Fruit fly (Drosophila melanogaster) whole organism, embryonic: Measurements from ENCODE around the gene CG9799.
A peak's percentile ranks its signal among the peaks of the same experiment; 100 is the strongest.

ENCODE experiments used
- Ada2b ChIP-seq: fragments of 200-800 bp; sonication (Bioruptor generic); IDR thresholded peaks from 2 replicates; pipeline ENCODE4 v1.3.6; 2022; ENCODE audit warnings: missing biosample characterization, missing genetic modification characterization
- Atf3 ChIP-seq: fragments of 200-800 bp; sonication (Bioruptor generic); optimal IDR thresholded peaks from 3 replicates; lab custom pipeline; 2016; ENCODE audit warnings: missing biosample characterization, missing genetic modification characterization
- BEAF-32 ChIP-seq: fragments of 200-800 bp; sonication (Bioruptor generic); optimal IDR thresholded peaks from 3 replicates; lab custom pipeline; 2017; ENCODE audit warnings: missing biosample characterization, missing genetic modification characterization, mild to moderate bottlenecking, moderate library complexity, missing genetic modification reagents
- CG10274 ChIP-seq: fragments of 200-800 bp; sonication (Bioruptor generic); optimal IDR thresholded peaks from 3 replicates; lab custom pipeline; 2017; ENCODE audit warnings: missing biosample characterization, mild to moderate bottlenecking, missing genetic modification characterization
- CG10366 ChIP-seq: fragments of 200-800 bp; sonication (Bioruptor generic); IDR thresholded peaks from 2 replicates; pipeline ENCODE4 v1.3.6; 2022; ENCODE audit warnings: missing biosample characterization, missing genetic modification characterization
- CG12104 ChIP-seq: fragments of 200-800 bp; sonication (Bioruptor generic); optimal IDR thresholded peaks from 3 replicates; lab custom pipeline; 2016; ENCODE audit warnings: missing biosample characterization, missing genetic modification characterization
- CG1233 ChIP-seq: fragments of 200-800 bp; sonication (Bioruptor generic); optimal IDR thresholded peaks from 4 replicates; lab custom pipeline; 2018; ENCODE audit warnings: missing biosample characterization, mild to moderate bottlenecking, missing genetic modification characterization
- CG13287 ChIP-seq: fragments of 200-800 bp; sonication (Bioruptor generic); IDR thresholded peaks from 2 replicates; pipeline ENCODE4 v1.3.6; 2022; ENCODE audit warnings: missing biosample characterization, missing genetic modification characterization; ENCODE audit not compliant: partially characterized antibody
- CG14965 ChIP-seq: fragments of 200-800 bp; sonication (Bioruptor generic); optimal IDR thresholded peaks from 2 replicates; lab custom pipeline; 2016; ENCODE audit warnings: missing biosample characterization, missing genetic modification characterization, borderline replicate concordance
- CG15269 ChIP-seq: fragments of 200-800 bp; sonication (Bioruptor generic); optimal IDR thresholded peaks from 2 replicates; lab custom pipeline; 2018; ENCODE audit warnings: missing biosample characterization, mild to moderate bottlenecking, missing genetic modification characterization, moderate library complexity
- CG15514 ChIP-seq: fragments of 200-800 bp; sonication (Bioruptor generic); optimal IDR thresholded peaks from 3 replicates; lab custom pipeline; 2017; ENCODE audit warnings: missing biosample characterization, missing genetic modification characterization, mild to moderate bottlenecking, moderate library complexity, missing genetic modification reagents
- CG17385 ChIP-seq: fragments of 200-800 bp; sonication (Bioruptor generic); optimal IDR thresholded peaks from 3 replicates; lab custom pipeline; 2018; ENCODE audit warnings: missing biosample characterization, mild to moderate bottlenecking, missing genetic modification characterization
- CG2875 ChIP-seq: fragments of 200-800 bp; sonication (Bioruptor generic); optimal IDR thresholded peaks from 2 replicates; lab custom pipeline; 2017; ENCODE audit warnings: missing biosample characterization, mild to moderate bottlenecking, missing genetic modification characterization, missing genetic modification reagents
- CG33557 ChIP-seq: fragments of 200-800 bp; sonication (Bioruptor generic); optimal IDR thresholded peaks from 2 replicates; lab custom pipeline; 2019; ENCODE audit warnings: missing biosample characterization, mild to moderate bottlenecking, missing genetic modification characterization, moderate library complexity
- CG3726 ChIP-seq: fragments of 200-800 bp; sonication (Bioruptor generic); IDR thresholded peaks from 3 replicates; pipeline ENCODE4, ENCODE4 v1.3.6; 2022; ENCODE audit warnings: missing biosample characterization, missing genetic modification characterization
- CG6654 ChIP-seq: fragments of 200-800 bp; sonication (Bioruptor generic); optimal IDR thresholded peaks from 2 replicates; lab custom pipeline; 2017; ENCODE audit warnings: missing biosample characterization, mild to moderate bottlenecking, missing genetic modification characterization
- CG6683 ChIP-seq: fragments of 200-800 bp; sonication (Bioruptor generic); optimal IDR thresholded peaks from 2 replicates; lab custom pipeline; 2017; ENCODE audit warnings: missing biosample characterization, mild to moderate bottlenecking, missing genetic modification characterization, missing genetic modification reagents
- CG6765 ChIP-seq: fragments of 200-800 bp; sonication (Bioruptor generic); optimal IDR thresholded peaks from 3 replicates; lab custom pipeline; 2017; ENCODE audit warnings: missing biosample characterization, mild to moderate bottlenecking, missing genetic modification characterization
- CG7556 ChIP-seq: fragments of 200-800 bp; sonication (Bioruptor generic); optimal IDR thresholded peaks from 2 replicates; lab custom pipeline; 2017; ENCODE audit warnings: missing biosample characterization, mild to moderate bottlenecking, missing genetic modification characterization
- CG8359 ChIP-seq: fragments of 200-800 bp; sonication (Bioruptor generic); optimal IDR thresholded peaks from 2 replicates; lab custom pipeline; 2017; ENCODE audit warnings: missing biosample characterization, mild to moderate bottlenecking, missing genetic modification characterization, borderline replicate concordance
- CHES-1-like ChIP-seq: fragments of 200-800 bp; sonication (Bioruptor generic); optimal IDR thresholded peaks from 2 replicates; lab custom pipeline; 2016; ENCODE audit warnings: missing biosample characterization, missing genetic modification characterization
- Dfd ChIP-seq, 2 experiments: fragments of >200 bp; optimal IDR thresholded peaks; 2 replicates each; lab custom pipeline; 2017; ENCODE audit warnings: missing biosample characterization in 2 of 2, missing genetic modification characterization in 2 of 2
- Drgx ChIP-seq: fragments of 200-800 bp; sonication (Bioruptor generic); IDR thresholded peaks from 2 replicates; pipeline ENCODE4 v1.3.6; 2022; ENCODE audit warnings: missing biosample characterization, missing genetic modification characterization
- Gsc ChIP-seq: fragments of 200-800 bp; sonication (Bioruptor generic); IDR thresholded peaks from 2 replicates; pipeline ENCODE4 v1.3.6; 2022; ENCODE audit warnings: missing biosample characterization, missing genetic modification characterization
- Hr78 ChIP-seq, 2 experiments: fragments of 200-800 bp in 1 of 2; fragments of >200 bp in 1 of 2; sonication (Bioruptor generic) in 1 of 2; optimal IDR thresholded peaks; 2 replicates each; lab custom pipeline; 2017 to 2019; ENCODE audit warnings: missing biosample characterization in 2 of 2, missing genetic modification characterization in 2 of 2, mild to moderate bottlenecking in 1 of 2, moderate library complexity in 1 of 2
- Kr ChIP-seq: fragments of 200-800 bp; sonication (Bioruptor generic); optimal IDR thresholded peaks from 2 replicates; lab custom pipeline; 2017; ENCODE audit warnings: missing biosample characterization, mild to moderate bottlenecking, missing genetic modification characterization
- Lhr ChIP-seq: fragments of 200-800 bp; sonication (Bioruptor generic); optimal IDR thresholded peaks from 3 replicates; lab custom pipeline; 2017; ENCODE audit warnings: mild to moderate bottlenecking, missing biosample characterization, missing genetic modification reagents, missing genetic modification characterization
- Med ChIP-seq: fragments of 200-800 bp; sonication (Bioruptor generic); peaks from one replicate; lab custom pipeline; 2016; ENCODE audit warnings: missing biosample characterization, missing genetic modification characterization, mild to moderate bottlenecking, inconsistent platforms, moderate library complexity
- NfI ChIP-seq: fragments of 200-800 bp; sonication (Bioruptor generic); optimal IDR thresholded peaks from 3 replicates; lab custom pipeline; 2018; ENCODE audit warnings: missing biosample characterization, mild to moderate bottlenecking, missing genetic modification characterization, moderate library complexity
- Oli ChIP-seq: fragments of 200-800 bp; sonication (Bioruptor generic); optimal IDR thresholded peaks from 2 replicates; lab custom pipeline; 2018; ENCODE audit warnings: missing biosample characterization, mild to moderate bottlenecking, missing genetic modification characterization, moderate library complexity
- TFAM ChIP-seq: fragments of 200-800 bp; sonication (Bioruptor generic); optimal IDR thresholded peaks from 2 replicates; lab custom pipeline; 2017; ENCODE audit warnings: missing biosample characterization, missing genetic modification characterization, inconsistent platforms
- al ChIP-seq: fragments of 200-800 bp; sonication (Bioruptor generic); IDR thresholded peaks from 2 replicates; pipeline ENCODE4 v1.3.6; 2022; ENCODE audit warnings: missing biosample characterization, missing genetic modification characterization
- ci ChIP-seq: fragments of 200-800 bp; sonication (Bioruptor generic); IDR thresholded peaks from 3 replicates; pipeline ENCODE4 v1.3.6; 2022; ENCODE audit warnings: missing biosample characterization, missing genetic modification characterization
- da ChIP-seq: fragments of 200-800 bp; sonication (Bioruptor generic); optimal IDR thresholded peaks from 2 replicates; lab custom pipeline; 2016; ENCODE audit warnings: missing biosample characterization, missing genetic modification characterization
- danr ChIP-seq: fragments of 200-800 bp; sonication (Bioruptor generic); IDR thresholded peaks from 2 replicates; pipeline ENCODE4 v1.3.6; 2022; ENCODE audit warnings: missing biosample characterization, missing genetic modification characterization
- ewg ChIP-seq: fragments of 200-800 bp; sonication (Bioruptor generic); optimal IDR thresholded peaks from 3 replicates; lab custom pipeline; 2017; ENCODE audit warnings: mild to moderate bottlenecking, missing biosample characterization, missing genetic modification reagents, missing genetic modification characterization
- fd3F ChIP-seq: fragments of 200-800 bp; sonication (Bioruptor generic); optimal IDR thresholded peaks from 2 replicates; lab custom pipeline; 2018; ENCODE audit warnings: missing biosample characterization, mild to moderate bottlenecking, missing genetic modification characterization, moderate library complexity
- inv ChIP-seq: fragments of 200-800 bp; sonication (Bioruptor generic); IDR thresholded peaks from 2 replicates; pipeline ENCODE4 v1.3.6; 2022; ENCODE audit warnings: missing biosample characterization, missing genetic modification characterization; ENCODE audit not compliant: partially characterized antibody
- ken ChIP-seq: fragments of 200-800 bp; sonication (Bioruptor generic); IDR thresholded peaks from 3 replicates; pipeline ENCODE4 v1.3.6; 2022; ENCODE audit warnings: missing biosample characterization, missing genetic modification characterization
- kni ChIP-seq: fragments of 200-800 bp; sonication (Bioruptor generic); optimal IDR thresholded peaks from 3 replicates; lab custom pipeline; 2017; ENCODE audit warnings: mild to moderate bottlenecking, missing biosample characterization, missing genetic modification reagents, missing genetic modification characterization
- peb ChIP-seq: fragments of 200-800 bp; sonication (Bioruptor generic); IDR thresholded peaks from 2 replicates; pipeline ENCODE4 v1.3.6; 2022; ENCODE audit warnings: missing biosample characterization, missing genetic modification characterization
- pros ChIP-seq: fragments of 200-800 bp; sonication (Bioruptor generic); optimal IDR thresholded peaks from 3 replicates; lab custom pipeline; 2019; ENCODE audit warnings: missing biosample characterization, mild to moderate bottlenecking, missing genetic modification characterization, moderate library complexity
- shn ChIP-seq: fragments of 200-800 bp; sonication (Bioruptor generic); optimal IDR thresholded peaks from 3 replicates; lab custom pipeline; 2016; ENCODE audit warnings: missing biosample characterization, missing genetic modification characterization
- slbo ChIP-seq: fragments of 200-800 bp; sonication (Bioruptor generic); IDR thresholded peaks from 2 replicates; pipeline ENCODE4 v1.3.6; 2022; ENCODE audit warnings: missing biosample characterization, missing genetic modification characterization
- slou ChIP-seq: fragments of 200-800 bp; sonication (Bioruptor generic); optimal IDR thresholded peaks from 3 replicates; lab custom pipeline; 2016; ENCODE audit warnings: missing biosample characterization, missing genetic modification characterization
- stc ChIP-seq: fragments of 200-800 bp; sonication (Bioruptor generic); IDR thresholded peaks from 2 replicates; pipeline ENCODE4 v1.3.6; 2022; ENCODE audit warnings: missing biosample characterization, missing genetic modification characterization
- stwl ChIP-seq: fragments of 200-800 bp; sonication (Bioruptor generic); optimal IDR thresholded peaks from 3 replicates; lab custom pipeline; 2018; ENCODE audit warnings: missing biosample characterization, mild to moderate bottlenecking, missing genetic modification characterization, moderate library complexity
- unpg ChIP-seq: fragments of 200-800 bp; sonication (Bioruptor generic); optimal IDR thresholded peaks from 3 replicates; lab custom pipeline; 2018; ENCODE audit warnings: missing biosample characterization, mild to moderate bottlenecking, missing genetic modification characterization, moderate library complexity
- vvl ChIP-seq: fragments of 200-800 bp; sonication (Bioruptor generic); IDR thresholded peaks from 2 replicates; pipeline ENCODE4 v1.3.6; 2022; ENCODE audit warnings: missing biosample characterization, missing genetic modification characterization

CG9799 gene

DNA sequence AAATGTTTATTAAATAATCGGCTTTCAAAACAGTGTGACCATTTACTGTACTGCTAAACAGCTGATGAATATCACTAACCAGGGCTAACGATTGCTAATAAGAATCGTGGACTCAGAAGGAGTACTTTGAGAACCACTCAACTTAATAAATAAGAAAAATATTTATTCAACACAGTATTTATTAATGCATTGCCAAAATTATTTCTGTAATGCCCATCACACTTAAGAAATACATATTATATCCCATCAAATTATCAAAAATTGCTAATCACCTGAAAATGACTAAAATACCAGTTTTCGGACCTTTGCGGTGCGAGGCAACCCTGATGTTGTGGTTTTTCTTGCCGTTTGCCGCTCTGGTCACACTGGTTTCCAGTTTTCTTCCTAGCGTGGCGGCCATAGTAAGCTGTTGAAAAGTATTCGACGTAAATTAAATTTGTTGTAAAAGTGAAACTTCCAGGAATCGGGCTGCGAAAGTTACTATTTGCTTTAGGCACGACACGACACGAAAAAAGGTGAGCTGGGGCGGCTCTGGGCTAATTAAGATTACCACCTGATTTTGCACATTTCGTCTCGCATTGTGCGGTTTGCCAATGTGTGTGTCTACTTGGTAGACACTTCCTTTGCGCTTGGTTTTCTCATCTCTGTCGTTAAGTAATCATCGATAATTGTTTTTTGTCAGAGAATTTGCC is 6.6 kb downstream of the CG9799 start, which contains the start of the genes mRpS21 and Droj2 (continued):
- TF ChIP-seq peb (GFP tag; lab: Robert Waterston, UW) (no peak), BEAF-32 (GFP tag; lab: Kevin White, UChicago) (peak; percentile 65), Kr (GFP tag; lab: Kevin White, UChicago) (no peak), Atf3 (GFP tag; lab: Kevin White, UChicago) (no peak), vvl (GFP tag; lab: Robert Waterston, UW) (no peak; the same call in 1 of the 2 replicates), CG6765 (GFP tag; lab: Kevin White, UChicago) (no peak), da (GFP tag; lab: Kevin White, UChicago) (no peak), CG2875 (no peak), Med (GFP tag; lab: Kevin White, UChicago) (peak; percentile 86), ewg (GFP tag; lab: Kevin White, UChicago) (peak; percentile 26), slou (GFP tag; lab: Kevin White, UChicago) (peak; percentile 24), ken (GFP tag; lab: Robert Waterston, UW) (no peak), NfI (GFP tag; lab: Kevin White, UChicago) (peak; percentile 30), CG3726 (GFP tag; lab: Robert Waterston, UW) (no peak), CG1233 (GFP tag; lab: Kevin White, UChicago) (no peak), CG10274 (GFP tag; lab: Kevin White, UChicago) (no peak), CG7556 (peak; percentile 22), inv (GFP tag; lab: Robert Waterston, UW) (0 out of 2 replicates have a peak, but pooled peaks have one; percentile 5), CHES-1-like (peak; percentile 6), Oli (no peak), CG17385 (no peak), CG8359 (GFP tag; lab: Kevin White, UChicago) (no peak), shn (GFP tag; lab: Kevin White, UChicago) (no peak), stwl (tag; lab: Kevin White, UChicago) (peak; percentile 84), CG14965 (GFP tag; lab: Kevin White, UChicago) (no peak), TFAM (GFP tag; lab: Kevin White, UChicago) (no peak), al (GFP tag; lab: Robert Waterston, UW) (peak; percentile 47; the same call in 1 of the 2 replicates), Dfd (GFP tag; optimal IDR thresholded peaks at IDR 0.05; lab: Kevin White, UChicago) (no peak), unpg (GFP tag; lab: Kevin White, UChicago) (peak; percentile 18), CG10366 (peak; percentile 11; the same call in 1 of the 2 replicates), CG33557 (GFP tag; lab: Kevin White, UChicago) (peak; percentile 44), pros (GFP tag; lab: Kevin White, UChicago) (no peak), danr (GFP tag; lab: Robert Waterston, UW) (no peak), CG15269 (tag; lab: Kevin White, UChicago) (peak; percentile 46), ci (0 out of 3 replicates have a peak, but pooled peaks have one; percentile 48), CG15514 (peak; percentile 98), CG6654 (no peak), Hr78 (GFP tag; optimal IDR thresholded peaks at IDR 0.05; lab: Kevin White, UChicago) (no peak), CG13287 (GFP tag; lab: Robert Waterston, UW) (peak; percentile 48), kni (GFP tag; lab: Kevin White, UChicago) (peak; percentile 47), CG12104 (GFP tag; lab: Kevin White, UChicago) (peak; percentile 1), Ada2b (GFP tag; lab: Robert Waterston, UW) (no peak), Lhr (GFP tag; lab: Kevin White, UChicago) (peak; percentile 71), Gsc (GFP tag; lab: Robert Waterston, UW) (no peak), fd3F (GFP tag; lab: Kevin White, UChicago) (peak; percentile 48), stc (no peak), slbo (GFP tag; lab: Robert Waterston, UW) (peak; percentile 76), Drgx (no peak), CG6683 (GFP tag; lab: Kevin White, UChicago) (no peak)
